Fruit fly (Drosophila melanogaster): Measurements from ENCODE around the gene CG10068.

- TF ChIP-seq CG8478 (optimal IDR thresholded peaks at IDR 0.05): no peak
- TF ChIP-seq CTCF (optimal IDR thresholded peaks at IDR 0.05): no peak
Measured at dm6 chr3R:7150544-7151406, 22.9 kb upstream of the CG10068 start, which contains the start of the genes gfzf and Sas-4.

Data from S2 (cell line).